Fruit fly (Drosophila melanogaster): ENCODE results near the gene Mst98Cb.

The Mst98Cb gene

dm6 chr3R:28317151-28317844 is 24.7 kb downstream of the Mst98Cb start (continued):
- TF ChIP-seq Ets21C (GFP tag; optimal IDR thresholded peaks at IDR 0.05) (no peak), CG15336 (GFP tag; IDR thresholded peaks at IDR 0.05) (no peak), esn (GFP tag; optimal IDR thresholded peaks at IDR 0.05) (no peak), acj6 (GFP tag; optimal IDR thresholded peaks at IDR 0.05) (no peak), cyc (GFP tag; optimal IDR thresholded peaks at IDR 0.05) (peak; percentile 21), vri (GFP tag; optimal IDR thresholded peaks at IDR 0.05) (no peak), CG3919 (GFP tag; optimal IDR thresholded peaks at IDR 0.05) (peak; percentile 16), Eip78C (GFP tag) (peak; percentile 19), fd59A (GFP tag; optimal IDR thresholded peaks at IDR 0.05) (no peak), Eip93F (GFP tag; optimal IDR thresholded peaks at IDR 0.05) (no peak), Gug (GFP tag; IDR thresholded peaks at IDR 0.05) (no peak), Met (GFP tag; optimal IDR thresholded peaks at IDR 0.05) (no peak), CG34406 (GFP tag; optimal IDR thresholded peaks at IDR 0.05) (no peak), Sox15 (GFP tag; optimal IDR thresholded peaks at IDR 0.05) (no peak), dsx (GFP tag; optimal IDR thresholded peaks at IDR 0.05; ENCODE audit: poor library complexity, severe bottlenecking) (no peak), Blimp-1 (GFP tag; optimal IDR thresholded peaks at IDR 0.05) (no peak)

- TF ChIP-seq CG11294 (GFP tag; IDR thresholded peaks at IDR 0.05) (no peak), svp (GFP tag) (no peak), CG3919 (GFP tag; optimal IDR thresholded peaks at IDR 0.05) (no peak), Sox102F (GFP tag; optimal IDR thresholded peaks at IDR 0.05) (no peak), Lpt (GFP tag; optimal IDR thresholded peaks at IDR 0.05) (no peak), CG6163 (GFP tag; IDR thresholded peaks at IDR 0.05) (no peak), eg (GFP tag; IDR thresholded peaks at IDR 0.05) (no peak), Ets21C (GFP tag; optimal IDR thresholded peaks at IDR 0.05) (no peak), vri (GFP tag; optimal IDR thresholded peaks at IDR 0.05) (no peak), spab (GFP tag; optimal IDR thresholded peaks at IDR 0.05) (no peak), CG10631 (GFP tag; optimal IDR thresholded peaks at IDR 0.05) (no peak)
Measured at dm6 chr3R:28323718-28324350, 31.2 kb downstream of the Mst98Cb start.

dm6 chr3R:28324834-28325233 is 32.2 kb downstream of the Mst98Cb start:
- TF ChIP-seq Eip78C (GFP tag): peak; percentile 20
- peak; percentile 35 for TF ChIP-seq svp (GFP tag)
- TF ChIP-seq Hr4 (GFP tag; optimal IDR thresholded peaks at IDR 0.05): no peak

- TF ChIP-seq CG6276 (GFP tag; optimal IDR thresholded peaks at IDR 0.05) (no peak), Eip78C (GFP tag) (peak; percentile 22), CG3919 (GFP tag; optimal IDR thresholded peaks at IDR 0.05) (peak; percentile 64), esn (GFP tag; optimal IDR thresholded peaks at IDR 0.05) (no peak)
Measured at dm6 chr3R:28325415-28325814, 32.8 kb downstream of the Mst98Cb start.

dm6 chr3R:28326150-28326965 is 33.8 kb downstream of the Mst98Cb start:
- TF ChIP-seq CG11294 (GFP tag; IDR thresholded peaks at IDR 0.05) (no peak), CG31627 (GFP tag; optimal IDR thresholded peaks at IDR 0.05) (peak; percentile 100), CG1621 (tag; optimal IDR thresholded peaks at IDR 0.05) (peak; percentile 100), CG6792 (GFP tag; optimal IDR thresholded peaks at IDR 0.05) (peak; percentile 100), fd59A (GFP tag; optimal IDR thresholded peaks at IDR 0.05) (peak; percentile 100), CG10631 (GFP tag; optimal IDR thresholded peaks at IDR 0.05) (peak; percentile 100), CG6854 (GFP tag; optimal IDR thresholded peaks at IDR 0.05) (peak; percentile 99), Sox102F (GFP tag; optimal IDR thresholded peaks at IDR 0.05) (peak; percentile 100), Gug (GFP tag; IDR thresholded peaks at IDR 0.05) (no peak), CG10669 (GFP tag; optimal IDR thresholded peaks at IDR 0.05) (peak; percentile 100), Sox15 (GFP tag; optimal IDR thresholded peaks at IDR 0.05) (peak; percentile 100), pdm3 (GFP tag; optimal IDR thresholded peaks at IDR 0.05) (peak; percentile 100), CG3032 (tag; optimal IDR thresholded peaks at IDR 0.05) (peak; percentile 100), CG6808 (GFP tag; optimal IDR thresholded peaks at IDR 0.05) (peak; percentile 99), Smox (GFP tag; optimal IDR thresholded peaks at IDR 0.05) (peak; percentile 100), Ets96B (tag; optimal IDR thresholded peaks at IDR 0.05) (peak; percentile 100), fd85E (GFP tag; optimal IDR thresholded peaks at IDR 0.05) (peak; percentile 99), Hr38 (GFP tag; optimal IDR thresholded peaks at IDR 0.05) (peak; percentile 99), Ets21C (GFP tag; optimal IDR thresholded peaks at IDR 0.05) (peak; percentile 100), acj6 (GFP tag; optimal IDR thresholded peaks at IDR 0.05) (peak; percentile 100), esn (GFP tag; optimal IDR thresholded peaks at IDR 0.05) (peak; percentile 100), Eip78C (GFP tag) (peak; percentile 100), CG7368 (GFP tag; optimal IDR thresholded peaks at IDR 0.05) (peak; percentile 100)

All from whole organism, prepupa.